Worm (Caenorhabditis elegans) whole organism, L2 larva: ENCODE measurements around the gene nhr-118.

Experiments
- F13H6.1 ChIP-seq: sonication (generic microtip); optimal IDR thresholded peaks from 2 replicates; lab custom pipeline; 2016; ENCODE audit warnings: missing genetic modification characterization, missing compliant biosample characterization
- Y55F3AM.14 ChIP-seq: fragments of 200-800 bp; sonication (Bioruptor generic); optimal IDR thresholded peaks from 2 replicates; lab custom pipeline; 2018; ENCODE audit warnings: mild to moderate bottlenecking, missing genetic modification characterization, missing compliant biosample characterization
- alr-1 ChIP-seq: fragments of 150-350 bp; optimal IDR thresholded peaks from 2 replicates; lab custom pipeline; 2014; ENCODE audit warnings: missing biosample characterization, missing genetic modification characterization
- aly-2 ChIP-seq: fragments of 150-350 bp; optimal IDR thresholded peaks from 2 replicates; lab custom pipeline; 2014; ENCODE audit warnings: missing biosample characterization, missing genetic modification characterization
- ama-1 ChIP-seq: fragments of 150-350 bp; optimal IDR thresholded peaks from 2 replicates; lab custom pipeline; 2018; ENCODE audit warnings: inconsistent platforms
- blmp-1 ChIP-seq: sonication (generic microtip); optimal IDR thresholded peaks from 2 replicates; lab custom pipeline; 2017; ENCODE audit warnings: missing genetic modification characterization, mild to moderate bottlenecking, missing compliant biosample characterization, antibody characterized with exemption, moderate library complexity; ENCODE audit not compliant: insufficient read depth
- ceh-82 ChIP-seq: fragments of 150-350 bp; optimal IDR thresholded peaks from 2 replicates; lab custom pipeline; 2014; ENCODE audit warnings: missing biosample characterization, missing genetic modification characterization
- crh-2 ChIP-seq: sonication (generic microtip); optimal IDR thresholded peaks from 2 replicates; lab custom pipeline; 2017; ENCODE audit warnings: missing biosample characterization, missing genetic modification characterization
- elt-3 ChIP-seq: sonication (generic microtip); optimal IDR thresholded peaks from 2 replicates; lab custom pipeline; 2017; ENCODE audit warnings: missing biosample characterization, missing genetic modification characterization
- fos-1 ChIP-seq: fragments of 150-350 bp; optimal IDR thresholded peaks from 2 replicates; lab custom pipeline; 2014; ENCODE audit warnings: missing biosample characterization, missing genetic modification characterization
- lin-11 ChIP-seq: fragments of 150-350 bp; sonication (generic microtip); optimal IDR thresholded peaks from 2 replicates; lab custom pipeline; 2014; ENCODE audit warnings: missing biosample characterization, missing genetic modification characterization, inconsistent platforms, mixed read lengths
- lin-39 ChIP-seq: fragments of 150-350 bp; optimal IDR thresholded peaks from 2 replicates; lab custom pipeline; 2014; ENCODE audit warnings: missing biosample characterization, missing genetic modification reagents, missing genetic modification characterization
- mab-5 ChIP-seq: fragments of 150-350 bp; optimal IDR thresholded peaks from 2 replicates; lab custom pipeline; 2014; ENCODE audit warnings: missing biosample characterization, missing genetic modification characterization
- mdl-1 ChIP-seq, 2 experiments: fragments of 150-350 bp in 1 of 2; sonication (generic microtip) in 1 of 2; optimal IDR thresholded peaks; 2 replicates each; lab custom pipeline; 2017; ENCODE audit warnings: missing biosample characterization in 2 of 2, missing genetic modification characterization in 2 of 2
- nhr-11 ChIP-seq: fragments of 150-350 bp; optimal IDR thresholded peaks from 2 replicates; lab custom pipeline; 2014; ENCODE audit warnings: missing biosample characterization, missing genetic modification characterization
- nhr-12 ChIP-seq: fragments of 150-350 bp; optimal IDR thresholded peaks from 2 replicates; lab custom pipeline; 2014; ENCODE audit warnings: missing biosample characterization, missing genetic modification characterization
- nhr-21 ChIP-seq: fragments of 150-350 bp; optimal IDR thresholded peaks from 2 replicates; lab custom pipeline; 2014; ENCODE audit warnings: missing biosample characterization, missing genetic modification characterization
- nhr-23 ChIP-seq: fragments of 150-350 bp; optimal IDR thresholded peaks from 2 replicates; lab custom pipeline; 2014; ENCODE audit warnings: missing biosample characterization, missing genetic modification reagents, missing genetic modification characterization
- nhr-237 ChIP-seq: fragments of 150-350 bp; optimal IDR thresholded peaks from 2 replicates; lab custom pipeline; 2014; ENCODE audit warnings: missing biosample characterization, missing genetic modification characterization
- nhr-25 ChIP-seq: fragments of 150-350 bp; sonication (generic microtip); optimal IDR thresholded peaks from 3 replicates; lab custom pipeline; 2014; ENCODE audit warnings: missing biosample characterization, missing genetic modification characterization
- sem-4 ChIP-seq: fragments of 150-350 bp; optimal IDR thresholded peaks from 2 replicates; lab custom pipeline; 2014; ENCODE audit warnings: missing biosample characterization, missing genetic modification reagents, missing genetic modification characterization
- skn-1 ChIP-seq: sonication (generic microtip); optimal IDR thresholded peaks from 2 replicates; lab custom pipeline; 2017; ENCODE audit warnings: missing biosample characterization, missing genetic modification characterization
- sma-3 ChIP-seq: sonication (generic microtip); optimal IDR thresholded peaks from 2 replicates; lab custom pipeline; 2016; ENCODE audit warnings: missing genetic modification reagents, missing genetic modification characterization, missing compliant biosample characterization
- sma-9 ChIP-seq, 2 experiments: fragments of 150-350 bp in 1 of 2; sonication (generic microtip) in 1 of 2; optimal IDR thresholded peaks; 2 replicates each; lab custom pipeline; 2014 to 2016; ENCODE audit warnings: missing genetic modification characterization in 2 of 2, mild to moderate bottlenecking in 1 of 2, missing biosample characterization in 1 of 2, missing compliant biosample characterization in 1 of 2, missing genetic modification reagents in 1 of 2, moderate library complexity in 1 of 2
- snpc-4 ChIP-seq: fragments of 150-350 bp; optimal IDR thresholded peaks from 2 replicates; lab custom pipeline; 2014; ENCODE audit warnings: missing biosample characterization, missing genetic modification characterization
- unc-39 ChIP-seq: fragments of 150-350 bp; optimal IDR thresholded peaks from 2 replicates; lab custom pipeline; 2014; ENCODE audit warnings: missing biosample characterization, missing genetic modification characterization
- unc-55 ChIP-seq: fragments of 150-350 bp; sonication (generic microtip); optimal IDR thresholded peaks from 3 replicates; lab custom pipeline; 2014; ENCODE audit warnings: missing biosample characterization, missing genetic modification reagents, missing genetic modification characterization
- unc-62 ChIP-seq: fragments of 150-350 bp; optimal IDR thresholded peaks from 2 replicates; lab custom pipeline; 2014; ENCODE audit warnings: missing biosample characterization, missing genetic modification reagents, missing genetic modification characterization
- ztf-11 ChIP-seq: sonication (generic microtip); optimal IDR thresholded peaks from 2 replicates; lab custom pipeline; 2017; ENCODE audit warnings: missing biosample characterization, missing genetic modification characterization
- ztf-4 ChIP-seq: fragments of 150-350 bp; optimal IDR thresholded peaks from 2 replicates; lab custom pipeline; 2014; ENCODE audit warnings: missing biosample characterization, missing genetic modification characterization

nhr-118 gene

DNA sequence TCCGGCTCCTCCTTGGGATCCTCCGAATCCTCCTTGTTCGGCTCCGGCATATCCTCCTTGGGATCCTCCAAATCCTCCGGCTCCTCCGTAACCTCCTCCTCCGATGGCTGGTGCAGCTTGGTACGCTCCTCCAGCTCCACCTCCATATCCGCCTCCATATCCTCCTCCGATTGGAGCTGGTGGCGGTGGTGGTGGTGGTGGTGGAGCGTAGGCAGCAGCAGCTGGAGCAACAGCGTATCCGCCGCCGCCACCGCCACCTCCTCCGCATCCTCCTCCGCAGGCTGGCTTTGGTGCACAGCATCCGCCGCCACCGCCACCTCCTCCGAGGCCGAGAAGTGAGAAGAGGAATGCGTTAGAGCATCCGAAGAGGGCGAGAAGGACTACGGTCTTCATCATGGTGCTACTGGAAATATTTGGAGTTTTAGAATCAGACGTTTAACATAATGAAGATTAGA lies 25.2 kb downstream of the nhr-118 start, which contains the start of gene Y47D7A.15:
Y47D7A.15 (minus strand) TSS at position 405 of the 455 bp plus-strand sequence.
- TF ChIP-seq sem-4 (tag; lab: Kevin White, UChicago), result no peak
- TF ChIP-seq unc-62 (GFP tag; lab: Kevin White, UChicago), result no peak
- no peak for TF ChIP-seq mab-5
- TF ChIP-seq lin-39 (tag; lab: Kevin White, UChicago), result no peak
- TF ChIP-seq crh-2 (tag; lab: Kevin White, UChicago), result no peak
- no peak for TF ChIP-seq F13H6.1 (tag; lab: Kevin White, UChicago)
- no peak for TF ChIP-seq Y55F3AM.14 (GFP tag; lab: Kevin White, UChicago)
- no peak for TF ChIP-seq nhr-21 (tag; lab: Kevin White, UChicago)
- no peak for TF ChIP-seq aly-2 (tag; lab: Kevin White, UChicago)
- no peak for TF ChIP-seq ztf-11
- TF ChIP-seq ama-1 (lab: Kevin White, UChicago), result no peak
- no peak for TF ChIP-seq ceh-82 (tag; lab: Kevin White, UChicago)
- no peak for TF ChIP-seq skn-1
- no peak for TF ChIP-seq lin-11 (tag; lab: Kevin White, UChicago)
- TF ChIP-seq mdl-1 (tag; optimal IDR thresholded peaks at IDR 0.05; lab: Kevin White, UChicago), result no peak
- TF ChIP-seq, all 48 proteins: peak for 0

DNA sequence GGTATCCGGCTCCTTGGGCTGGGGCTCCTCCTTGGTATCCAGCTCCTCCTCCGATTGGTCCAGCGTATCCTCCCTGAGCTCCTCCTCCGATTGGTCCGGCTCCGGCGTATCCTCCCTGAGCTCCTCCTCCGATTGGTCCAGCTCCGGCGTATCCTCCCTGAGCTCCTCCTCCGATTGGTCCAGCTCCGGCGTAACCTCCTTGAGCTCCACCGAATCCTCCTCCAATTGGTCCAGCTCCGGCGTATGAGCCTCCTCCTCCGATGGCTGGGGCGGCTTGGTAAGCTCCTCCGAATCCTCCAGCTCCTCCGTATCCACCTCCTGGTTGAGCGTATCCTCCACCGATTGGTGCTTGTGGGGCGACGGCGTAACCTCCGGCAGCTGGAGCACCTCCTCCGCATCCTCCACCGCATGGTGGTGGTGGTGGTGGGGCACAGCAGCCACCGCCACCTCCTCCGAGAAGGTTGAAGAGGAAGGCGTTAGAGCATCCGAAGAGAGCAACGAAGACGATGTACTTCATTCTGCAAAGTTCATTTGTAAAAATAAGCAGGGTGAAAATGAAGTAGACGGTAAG lies 27.9 kb downstream of the nhr-118 start, which contains the start of gene Y47D7A.13:
Y47D7A.13 (minus strand) TSS at position 517 of the 571 bp plus-strand sequence.
- TF ChIP-seq unc-55 (GFP tag; lab: Kevin White, UChicago) (no peak), sma-9 (GFP tag; optimal IDR thresholded peaks at IDR 0.05; lab: Kevin White, UChicago) (no peak), sma-9 (tag; optimal IDR thresholded peaks at IDR 0.05; lab: Kevin White, UChicago) (no peak), nhr-23 (tag; lab: Kevin White, UChicago) (no peak)

DNA sequence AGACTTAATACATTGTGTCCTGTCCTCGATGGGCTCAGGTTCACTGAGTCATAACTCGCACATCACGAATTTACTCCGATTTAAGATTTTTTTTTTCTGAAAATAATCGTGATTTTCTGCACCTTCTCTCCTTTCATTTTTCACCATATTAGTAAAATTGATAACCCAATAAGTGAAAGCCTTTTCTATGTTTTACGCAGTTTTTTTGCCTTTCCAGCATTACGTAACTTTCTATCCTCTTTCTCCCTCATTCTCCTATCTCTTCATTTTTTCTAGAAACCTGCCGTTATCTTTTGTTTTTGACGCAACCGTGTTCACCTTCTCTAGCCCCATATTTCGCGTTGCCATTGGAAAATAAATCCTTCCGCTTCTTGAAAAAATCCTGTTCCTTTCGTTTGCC lies 29.6 kb downstream of the nhr-118 start:
- TF ChIP-seq sma-3 (GFP tag; lab: Kevin White, UChicago) (no peak), lin-39 (tag; lab: Kevin White, UChicago) (no peak), ztf-4 (tag; lab: Kevin White, UChicago) (no peak), nhr-25 (tag; lab: Kevin White, UChicago) (peak; percentile 17), nhr-237 (tag; lab: Kevin White, UChicago) (no peak), sma-9 (GFP tag; optimal IDR thresholded peaks at IDR 0.05; lab: Kevin White, UChicago) (no peak), sma-9 (tag; optimal IDR thresholded peaks at IDR 0.05; lab: Kevin White, UChicago) (no peak), unc-39 (tag; lab: Kevin White, UChicago) (no peak), nhr-21 (tag; lab: Kevin White, UChicago) (no peak), elt-3 (tag; lab: Kevin White, UChicago) (no peak), aly-2 (tag; lab: Kevin White, UChicago) (no peak), mab-5 (no peak), alr-1 (tag; lab: Kevin White, UChicago) (no peak), blmp-1 (tag; lab: Kevin White, UChicago) (peak; percentile 61), nhr-12 (tag; lab: Kevin White, UChicago) (no peak), nhr-23 (tag; lab: Kevin White, UChicago) (no peak), Y55F3AM.14 (GFP tag; lab: Kevin White, UChicago) (no peak)

DNA sequence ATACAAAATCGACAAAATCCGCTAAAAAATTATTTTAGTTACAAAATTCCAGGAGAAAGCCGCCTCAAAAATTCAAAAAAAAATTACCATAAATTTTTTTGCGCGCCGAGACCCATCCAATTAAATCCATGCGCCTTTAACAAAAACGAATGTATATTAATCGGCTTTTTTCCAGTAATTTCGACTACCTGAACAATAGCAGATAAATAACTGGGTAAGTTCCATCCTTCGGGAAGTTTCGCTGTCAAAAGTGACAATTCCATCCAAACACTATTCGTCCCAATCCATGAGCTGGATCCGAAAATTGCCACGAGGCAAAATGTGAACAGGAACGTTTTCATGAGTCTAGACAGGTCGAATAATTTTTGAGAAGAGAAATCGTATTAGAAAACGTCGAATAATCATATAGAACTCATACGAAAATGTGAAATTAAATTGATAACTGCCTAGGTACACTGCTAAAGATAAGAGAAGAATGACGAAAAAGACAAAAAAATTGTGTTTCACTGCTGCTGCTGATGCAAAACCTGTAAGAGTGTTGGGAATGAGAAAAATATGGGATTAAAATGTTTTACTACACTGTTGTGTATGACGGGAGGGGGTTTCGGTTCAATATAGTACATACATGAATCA lies 35.2 kb downstream of the nhr-118 start, which contains the start of gene rft-1:
rft-1 (minus strand) TSS at position 475 of the 633 bp plus-strand sequence.
- TF ChIP-seq fos-1 (peak; percentile 58), ama-1 (lab: Kevin White, UChicago) (no peak), aly-2 (tag; lab: Kevin White, UChicago) (no peak)

DNA sequence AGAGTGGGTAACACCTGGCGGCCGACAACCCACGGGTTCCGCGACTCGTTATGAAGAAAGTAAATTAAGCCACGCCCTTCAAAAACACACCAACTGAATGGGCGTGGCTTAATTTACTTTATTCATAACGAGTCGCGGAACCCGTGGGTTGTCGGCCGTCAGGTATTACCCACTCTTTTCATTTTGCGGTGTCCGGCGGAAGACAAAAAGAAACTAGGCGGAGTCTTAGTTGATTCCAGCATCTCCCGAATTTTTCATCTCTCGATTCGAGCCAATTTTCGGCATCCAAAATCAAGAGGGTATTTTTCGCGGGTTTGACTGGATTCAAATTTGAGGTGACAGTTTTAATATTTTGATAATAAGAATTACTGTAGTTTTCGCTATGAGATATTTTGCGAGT lies 40.0 kb downstream of the nhr-118 start:
- TF ChIP-seq nhr-11 (tag; lab: Kevin White, UChicago), result no peak
- no peak for TF ChIP-seq lin-39 (tag; lab: Kevin White, UChicago)
- TF ChIP-seq nhr-25 (tag; lab: Kevin White, UChicago), result no peak
- no peak for TF ChIP-seq snpc-4 (tag; lab: Kevin White, UChicago)
- TF ChIP-seq unc-62 (GFP tag; lab: Kevin White, UChicago), result no peak
- TF ChIP-seq skn-1, result no peak
- TF ChIP-seq ceh-82 (tag; lab: Kevin White, UChicago), result no peak
- no peak for TF ChIP-seq nhr-23 (tag; lab: Kevin White, UChicago)
- no peak for TF ChIP-seq alr-1 (tag; lab: Kevin White, UChicago)
